Fruit fly (Drosophila melanogaster) whole organism, embryonic: ENCODE data around the gene CG32295.

Source experiments
- BEAF-32 ChIP-seq: fragments of 200-800 bp; sonication (Bioruptor generic); optimal IDR thresholded peaks from 3 replicates; lab custom pipeline; 2017; ENCODE audit warnings: missing biosample characterization, missing genetic modification characterization, mild to moderate bottlenecking, moderate library complexity, missing genetic modification reagents
- Bdp1 ChIP-seq: fragments of 200-800 bp; sonication (Bioruptor generic); optimal IDR thresholded peaks from 3 replicates; lab custom pipeline; 2016; ENCODE audit warnings: missing biosample characterization, missing genetic modification characterization
- CG10274 ChIP-seq: fragments of 200-800 bp; sonication (Bioruptor generic); optimal IDR thresholded peaks from 3 replicates; lab custom pipeline; 2017; ENCODE audit warnings: missing biosample characterization, mild to moderate bottlenecking, missing genetic modification characterization
- CG11560 ChIP-seq: fragments of 200-800 bp; sonication (Bioruptor generic); IDR thresholded peaks from 3 replicates; pipeline ENCODE4 v1.3.6; 2022; ENCODE audit warnings: missing biosample characterization, missing genetic modification characterization
- CG13424 ChIP-seq: fragments of 200-800 bp; sonication (Bioruptor generic); optimal IDR thresholded peaks from 2 replicates; lab custom pipeline; 2019; ENCODE audit warnings: missing biosample characterization, mild to moderate bottlenecking, missing genetic modification characterization, moderate library complexity
- CG15073 ChIP-seq: fragments of 200-800 bp; sonication (Bioruptor generic); optimal IDR thresholded peaks from 2 replicates; lab custom pipeline; 2016; ENCODE audit warnings: missing biosample characterization, missing genetic modification characterization
- CG18599 ChIP-seq: fragments of 200-800 bp; sonication (Bioruptor generic); optimal IDR thresholded peaks from 3 replicates; lab custom pipeline; 2017; ENCODE audit warnings: missing biosample characterization, missing genetic modification characterization, mild to moderate bottlenecking, moderate library complexity, missing genetic modification reagents
- CG18764 ChIP-seq: fragments of 200-800 bp; sonication (Bioruptor generic); optimal IDR thresholded peaks from 3 replicates; lab custom pipeline; 2016; ENCODE audit warnings: missing biosample characterization, missing genetic modification characterization
- CG30020 ChIP-seq: fragments of 200-800 bp; optimal IDR thresholded peaks from 2 replicates; lab custom pipeline; 2019; ENCODE audit warnings: missing biosample characterization, mild to moderate bottlenecking, missing genetic modification characterization, moderate library complexity
- CG3065 ChIP-seq: fragments of 200-800 bp; sonication (Bioruptor generic); optimal IDR thresholded peaks from 2 replicates; lab custom pipeline; 2016; ENCODE audit warnings: missing biosample characterization, missing genetic modification characterization
- CG4424 ChIP-seq: fragments of 200-800 bp; sonication (Bioruptor generic); optimal IDR thresholded peaks from 3 replicates; lab custom pipeline; 2016; ENCODE audit warnings: missing biosample characterization, missing genetic modification characterization
- CG4730 ChIP-seq: fragments of 200-800 bp; sonication (Bioruptor generic); IDR thresholded peaks from 2 replicates; pipeline ENCODE4 v1.3.6; 2022; ENCODE audit warnings: missing biosample characterization, missing genetic modification characterization
- CG7357 ChIP-seq: fragments of 200-800 bp; sonication (Bioruptor generic); IDR thresholded peaks from 3 replicates; pipeline ENCODE4 v1.3.6; 2022; ENCODE audit warnings: missing biosample characterization, missing genetic modification characterization
- CG7556 ChIP-seq: fragments of 200-800 bp; sonication (Bioruptor generic); optimal IDR thresholded peaks from 2 replicates; lab custom pipeline; 2017; ENCODE audit warnings: missing biosample characterization, mild to moderate bottlenecking, missing genetic modification characterization
- CG7745 ChIP-seq: fragments of 200-800 bp; sonication (Bioruptor generic); optimal IDR thresholded peaks from 2 replicates; lab custom pipeline; 2018; ENCODE audit warnings: missing biosample characterization, mild to moderate bottlenecking, missing genetic modification characterization, moderate library complexity
- CG7987 ChIP-seq: fragments of 200-800 bp; sonication (Bioruptor generic); optimal IDR thresholded peaks from 2 replicates; lab custom pipeline; 2018; ENCODE audit warnings: missing biosample characterization, mild to moderate bottlenecking, missing genetic modification characterization, moderate library complexity
- CG8924 ChIP-seq: fragments of 200-800 bp; optimal IDR thresholded peaks from 3 replicates; lab custom pipeline; 2019; ENCODE audit warnings: missing biosample characterization, mild to moderate bottlenecking, missing genetic modification characterization, moderate library complexity
- CHES-1-like ChIP-seq: fragments of 200-800 bp; sonication (Bioruptor generic); optimal IDR thresholded peaks from 2 replicates; lab custom pipeline; 2016; ENCODE audit warnings: missing biosample characterization, missing genetic modification characterization
- CTCF ChIP-seq: fragments of 200-800 bp; sonication (Bioruptor generic); optimal IDR thresholded peaks from 2 replicates; lab custom pipeline; 2017; ENCODE audit warnings: missing biosample characterization, mild to moderate bottlenecking, missing genetic modification characterization, moderate library complexity
- CoRest ChIP-seq: fragments of 200-800 bp; sonication (Bioruptor generic); optimal IDR thresholded peaks from 3 replicates; lab custom pipeline; 2018; ENCODE audit warnings: missing biosample characterization, mild to moderate bottlenecking, missing genetic modification characterization, moderate library complexity
- Dfd ChIP-seq, 2 experiments: fragments of >200 bp; optimal IDR thresholded peaks; 2 replicates each; lab custom pipeline; 2017; ENCODE audit warnings: missing biosample characterization in 2 of 2, missing genetic modification characterization in 2 of 2
- E2f2 ChIP-seq: fragments of 200-800 bp; sonication (Bioruptor generic); IDR thresholded peaks from 2 replicates; pipeline ENCODE4 v1.3.6; 2022; ENCODE audit warnings: missing biosample characterization, missing genetic modification characterization
- H15 ChIP-seq: fragments of 200-800 bp; sonication (Bioruptor generic); IDR thresholded peaks from 3 replicates; pipeline ENCODE4 v1.3.6; 2022; ENCODE audit warnings: missing biosample characterization, missing genetic modification characterization
- HLHmδ ChIP-seq: fragments of 200-800 bp; sonication (Bioruptor generic); optimal IDR thresholded peaks from 2 replicates; lab custom pipeline; 2018; ENCODE audit warnings: missing biosample characterization, mild to moderate bottlenecking, missing genetic modification characterization, moderate library complexity
- MESR4 ChIP-seq: fragments of 200-800 bp; sonication (Bioruptor generic); optimal IDR thresholded peaks from 2 replicates; lab custom pipeline; 2018; ENCODE audit warnings: missing biosample characterization, mild to moderate bottlenecking, missing genetic modification characterization, moderate library complexity
- MTF-1 ChIP-seq: fragments of 200-800 bp; sonication (Bioruptor generic); optimal IDR thresholded peaks from 2 replicates; lab custom pipeline; 2018; ENCODE audit warnings: missing biosample characterization, mild to moderate bottlenecking, missing genetic modification characterization, borderline replicate concordance
- Med ChIP-seq: fragments of 200-800 bp; sonication (Bioruptor generic); peaks from one replicate; lab custom pipeline; 2016; ENCODE audit warnings: missing biosample characterization, missing genetic modification characterization, mild to moderate bottlenecking, inconsistent platforms, moderate library complexity
- NC2α ChIP-seq: fragments of 200-800 bp; sonication (Bioruptor generic); optimal IDR thresholded peaks from 2 replicates; lab custom pipeline; 2016; ENCODE audit warnings: missing biosample characterization, missing genetic modification characterization
- Rx ChIP-seq: fragments of 200-800 bp; sonication (Bioruptor generic); IDR thresholded peaks from 2 replicates; pipeline ENCODE4 v1.3.6; 2022; ENCODE audit warnings: missing biosample characterization, missing genetic modification characterization
- Sox102F ChIP-seq: fragments of 200-800 bp; sonication (Bioruptor generic); optimal IDR thresholded peaks from 2 replicates; lab custom pipeline; 2018; ENCODE audit warnings: missing biosample characterization, mild to moderate bottlenecking, missing genetic modification characterization, moderate library complexity
- Ssrp ChIP-seq: fragments of 200-800 bp; sonication (Bioruptor generic); optimal IDR thresholded peaks from 2 replicates; lab custom pipeline; 2018; ENCODE audit warnings: missing biosample characterization, mild to moderate bottlenecking, missing genetic modification characterization, moderate library complexity
- bcd ChIP-seq: fragments of 200-800 bp; sonication (Bioruptor generic); optimal IDR thresholded peaks from 2 replicates; lab custom pipeline; 2017; ENCODE audit warnings: missing biosample characterization, mild to moderate bottlenecking, missing genetic modification characterization
- bowl ChIP-seq: fragments of 200-800 bp; sonication (Bioruptor generic); IDR thresholded peaks from 2 replicates; pipeline ENCODE4 v1.3.6; 2022; ENCODE audit warnings: missing biosample characterization, missing genetic modification characterization
- br ChIP-seq: fragments of >200 bp; optimal IDR thresholded peaks from 2 replicates; lab custom pipeline; 2017
- ci ChIP-seq: fragments of 200-800 bp; sonication (Bioruptor generic); IDR thresholded peaks from 3 replicates; pipeline ENCODE4 v1.3.6; 2022; ENCODE audit warnings: missing biosample characterization, missing genetic modification characterization
- disco-r ChIP-seq: fragments of 200-800 bp; sonication (Bioruptor generic); optimal IDR thresholded peaks from 2 replicates; lab custom pipeline; 2016; ENCODE audit warnings: missing biosample characterization, missing genetic modification characterization
- emc ChIP-seq: fragments of 200-800 bp; sonication (Bioruptor generic); optimal IDR thresholded peaks from 2 replicates; lab custom pipeline; 2016; ENCODE audit warnings: missing biosample characterization, missing genetic modification characterization
- eyg ChIP-seq: fragments of 200-800 bp; sonication (Bioruptor generic); optimal IDR thresholded peaks from 3 replicates; lab custom pipeline; 2016; ENCODE audit warnings: missing biosample characterization, missing genetic modification characterization
- klu ChIP-seq: fragments of 200-800 bp; sonication (Bioruptor generic); IDR thresholded peaks from 2 replicates; pipeline ENCODE4 v1.3.6; 2022; ENCODE audit warnings: missing biosample characterization, missing genetic modification characterization
- luna ChIP-seq: fragments of 200-800 bp; sonication (Bioruptor generic); optimal IDR thresholded peaks from 2 replicates; lab custom pipeline; 2016; ENCODE audit warnings: missing biosample characterization, missing genetic modification characterization
- nmo ChIP-seq: fragments of 200-800 bp; sonication (Bioruptor generic); optimal IDR thresholded peaks from 2 replicates; lab custom pipeline; 2018; ENCODE audit warnings: missing biosample characterization, mild to moderate bottlenecking, missing genetic modification characterization, moderate library complexity
- odd ChIP-seq: fragments of 200-800 bp; sonication (Bioruptor generic); optimal IDR thresholded peaks from 2 replicates; lab custom pipeline; 2017; ENCODE audit warnings: missing biosample characterization, mild to moderate bottlenecking, missing genetic modification characterization
- p53 ChIP-seq: fragments of 200-800 bp; sonication (Bioruptor generic); optimal IDR thresholded peaks from 2 replicates; lab custom pipeline; 2016; ENCODE audit warnings: missing biosample characterization, missing genetic modification characterization
- phol ChIP-seq: fragments of 200-800 bp; sonication (Bioruptor generic); optimal IDR thresholded peaks from 3 replicates; lab custom pipeline; 2018; ENCODE audit warnings: missing biosample characterization, mild to moderate bottlenecking, missing genetic modification characterization, moderate library complexity
- prd ChIP-seq, 3 experiments: fragments of >200 bp in 2 of 3; fragments of 200-800 bp in 1 of 3; sonication (Bioruptor generic) in 1 of 3; optimal IDR thresholded peaks in 2 of 3; IDR thresholded peaks in 1 of 3; 2 replicates in 2 of 3; 3 replicates in 1 of 3; pipeline versions ENCODE4 v1.3.6 to Lab custom; 2017 to 2022; ENCODE audit warnings: missing biosample characterization in 1 of 3, missing genetic modification characterization in 1 of 3
- pros ChIP-seq: fragments of 200-800 bp; sonication (Bioruptor generic); optimal IDR thresholded peaks from 3 replicates; lab custom pipeline; 2019; ENCODE audit warnings: missing biosample characterization, mild to moderate bottlenecking, missing genetic modification characterization, moderate library complexity
- salm ChIP-seq: fragments of 200-800 bp; sonication (Bioruptor generic); optimal IDR thresholded peaks from 2 replicates; lab custom pipeline; 2018; ENCODE audit warnings: missing biosample characterization, mild to moderate bottlenecking, missing genetic modification characterization
- seq ChIP-seq: fragments of 200-800 bp; sonication (Bioruptor generic); IDR thresholded peaks from 2 replicates; pipeline ENCODE4 v1.3.6; 2022; ENCODE audit warnings: missing biosample characterization, missing genetic modification characterization
- sug ChIP-seq: fragments of 200-800 bp; optimal IDR thresholded peaks from 2 replicates; lab custom pipeline; 2019; ENCODE audit warnings: missing biosample characterization, mild to moderate bottlenecking, missing genetic modification characterization, moderate library complexity
- tin ChIP-seq: fragments of 200-800 bp; sonication (Bioruptor generic); optimal IDR thresholded peaks from 3 replicates; lab custom pipeline; 2016; ENCODE audit warnings: missing biosample characterization, missing genetic modification characterization
- vnd ChIP-seq: fragments of 200-800 bp; sonication (Bioruptor generic); IDR thresholded peaks from 3 replicates; pipeline ENCODE4 v1.3.6; 2022; ENCODE audit warnings: missing biosample characterization, missing genetic modification characterization; ENCODE audit not compliant: partially characterized antibody
- zf30C ChIP-seq: fragments of 200-800 bp; sonication (Bioruptor generic); optimal IDR thresholded peaks from 3 replicates; lab custom pipeline; 2018; ENCODE audit warnings: missing biosample characterization, mild to moderate bottlenecking, missing genetic modification characterization

CG32295 gene

DNA sequence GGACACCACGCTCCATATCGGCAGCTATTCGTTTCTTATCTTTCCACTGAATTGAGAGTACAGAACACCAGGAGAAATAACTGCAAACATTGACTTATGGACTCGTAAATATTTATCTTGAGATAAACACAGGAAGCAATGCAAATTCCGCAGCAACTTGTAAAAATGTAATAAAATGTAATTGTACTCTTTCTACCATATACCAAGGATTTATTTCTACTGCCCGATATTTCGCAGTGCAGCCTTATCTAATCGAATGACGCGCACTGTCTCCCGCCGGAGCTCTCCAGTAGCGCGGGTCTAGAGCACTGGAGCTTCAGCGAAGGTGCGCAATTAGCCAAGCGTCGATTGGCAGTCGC, 32.6 kb downstream of the CG32295 start (continued):
- peak; percentile 97 for TF ChIP-seq CG18599 (GFP tag; lab: Kevin White, UChicago)
- TF ChIP-seq emc (GFP tag; lab: Kevin White, UChicago), result peak; percentile 36
- peak; percentile 81 for TF ChIP-seq nmo
- TF ChIP-seq CG10274 (GFP tag; lab: Kevin White, UChicago), result peak; percentile 81
- TF ChIP-seq NC2α (GFP tag; lab: Kevin White, UChicago), result no peak
- TF ChIP-seq CG18764, result peak; percentile 82
- no peak for TF ChIP-seq MESR4 (GFP tag; lab: Kevin White, UChicago)
- no peak for TF ChIP-seq BEAF-32 (GFP tag; lab: Kevin White, UChicago)
- peak; percentile 54 for TF ChIP-seq Ssrp (tag; lab: Kevin White, UChicago)
- TF ChIP-seq HLHmδ, result no peak
- TF ChIP-seq klu (GFP tag; lab: Robert Waterston, UW), result peak; percentile 82
- TF ChIP-seq CG7556, result peak; percentile 83
- TF ChIP-seq CG4730 (GFP tag; lab: Robert Waterston, UW), result peak; percentile 88
- TF ChIP-seq CoRest (tag; lab: Kevin White, UChicago), result peak; percentile 82
- TF ChIP-seq seq, result peak; percentile 84
- TF ChIP-seq MTF-1 (GFP tag; lab: Kevin White, UChicago), result peak; percentile 69
- TF ChIP-seq CG7357 (GFP tag; lab: Robert Waterston, UW), result peak; percentile 83
- TF ChIP-seq zf30C (GFP tag; lab: Kevin White, UChicago), result peak; percentile 86
- peak; percentile 44 for TF ChIP-seq p53 (GFP tag; lab: Kevin White, UChicago)
- no peak for TF ChIP-seq CHES-1-like (GFP tag; lab: Kevin White, UChicago)
- TF ChIP-seq eyg (GFP tag; lab: Kevin White, UChicago), result peak; percentile 85
- no peak for TF ChIP-seq prd (optimal IDR thresholded peaks at IDR 0.05; lab: Kevin White, UChicago)
- TF ChIP-seq prd (GFP tag; IDR thresholded peaks at IDR 0.05; lab: Robert Waterston, UW), result peak; percentile 93
- no peak for TF ChIP-seq pros
- peak; percentile 61 for TF ChIP-seq odd
- TF ChIP-seq CG15073 (GFP tag; lab: Kevin White, UChicago), result no peak
- peak; percentile 26 for TF ChIP-seq disco-r (GFP tag; lab: Kevin White, UChicago)
- peak; percentile 16 for TF ChIP-seq Bdp1 (GFP tag; lab: Kevin White, UChicago)
- peak; percentile 83 for TF ChIP-seq tin (GFP tag; lab: Kevin White, UChicago)
- TF ChIP-seq CG7987 (GFP tag; lab: Kevin White, UChicago), result peak; percentile 2
- TF ChIP-seq Med (GFP tag; lab: Kevin White, UChicago), result peak; percentile 99
- no peak for TF ChIP-seq CG7745
- TF ChIP-seq Dfd (GFP tag; optimal IDR thresholded peaks at IDR 0.05; lab: Kevin White, UChicago), result no peak
- peak; percentile 69 for TF ChIP-seq E2f2 (GFP tag; lab: Robert Waterston, UW)
- TF ChIP-seq Sox102F (GFP tag; lab: Kevin White, UChicago), result peak; percentile 73
- TF ChIP-seq sug (tag; lab: Kevin White, UChicago), result peak; percentile 95
- TF ChIP-seq CG3065 (GFP tag; lab: Kevin White, UChicago), result no peak
- TF ChIP-seq luna (GFP tag; lab: Kevin White, UChicago), result peak; percentile 84
- peak; percentile 84 for TF ChIP-seq CG8924
- peak; percentile 86 for TF ChIP-seq bcd (GFP tag; lab: Kevin White, UChicago)
- peak; percentile 43 for TF ChIP-seq CTCF (GFP tag; lab: Kevin White, UChicago)
- TF ChIP-seq CG13424 (tag; lab: Kevin White, UChicago), result peak; percentile 81
- TF ChIP-seq Rx (GFP tag; lab: Robert Waterston, UW), result peak; percentile 87
- TF ChIP-seq bowl (GFP tag; lab: Robert Waterston, UW), result peak; percentile 75; the same call in 1 of the 2 replicates
- TF ChIP-seq ci (GFP tag; lab: Robert Waterston, UW), result peak; percentile 87
- TF ChIP-seq CG11560 (tag; lab: Robert Waterston, UW), result peak; percentile 71; the same call in 2 of the 3 replicates
- TF ChIP-seq vnd (GFP tag; lab: Robert Waterston, UW), result no peak
- TF ChIP-seq CG30020 (tag; lab: Kevin White, UChicago), result peak; percentile 11
- TF ChIP-seq phol (tag; lab: Kevin White, UChicago), result peak; percentile 82
- no peak for TF ChIP-seq br (lab: Kevin White, UChicago)
- TF ChIP-seq CG4424 (GFP tag; lab: Kevin White, UChicago), result peak; percentile 82
- peak; percentile 87 for TF ChIP-seq H15 (GFP tag; lab: Robert Waterston, UW)
- TF ChIP-seq salm (tag; lab: Kevin White, UChicago), result peak; percentile 19
